Fruit fly (Drosophila melanogaster) whole organism, adult: ENCODE measurements around the gene CD98hc.

Experiments
- CG11617 ChIP-seq: fragments of 200-800 bp; sonication (Bioruptor generic); optimal IDR thresholded peaks from 2 replicates; lab custom pipeline; 2017; ENCODE audit warnings: mild to moderate bottlenecking, missing biosample characterization, missing genetic modification reagents, missing genetic modification characterization
- CG12768 ChIP-seq: fragments of 200-800 bp; sonication (Bioruptor generic); optimal IDR thresholded peaks from 2 replicates; lab custom pipeline; 2017; ENCODE audit warnings: missing biosample characterization, missing genetic modification characterization, mild to moderate bottlenecking, moderate library complexity, missing genetic modification reagents
- CG14711 ChIP-seq: fragments of 200-800 bp; sonication (Bioruptor generic); optimal IDR thresholded peaks from 2 replicates; lab custom pipeline; 2018; ENCODE audit warnings: missing biosample characterization, mild to moderate bottlenecking, missing genetic modification characterization, moderate library complexity
- CG1620 ChIP-seq: fragments of 200-800 bp; sonication (Bioruptor generic); optimal IDR thresholded peaks from 2 replicates; lab custom pipeline; 2016; ENCODE audit warnings: missing biosample characterization, missing genetic modification characterization
- CG33017 ChIP-seq: fragments of 200-800 bp; sonication (Bioruptor generic); optimal IDR thresholded peaks from 2 replicates; lab custom pipeline; 2018; ENCODE audit warnings: missing biosample characterization, mild to moderate bottlenecking, missing genetic modification characterization, moderate library complexity
- CG5204 ChIP-seq: fragments of 200-800 bp; sonication (Bioruptor generic); optimal IDR thresholded peaks from 2 replicates; lab custom pipeline; 2016; ENCODE audit warnings: missing biosample characterization, missing genetic modification characterization
- CG7045 ChIP-seq: fragments of 200-800 bp; sonication (Bioruptor generic); optimal IDR thresholded peaks from 2 replicates; lab custom pipeline; 2017; ENCODE audit warnings: missing biosample characterization, mild to moderate bottlenecking, missing genetic modification characterization
- CG7101 ChIP-seq: fragments of 200-800 bp; sonication (Bioruptor generic); optimal IDR thresholded peaks from 2 replicates; lab custom pipeline; 2018; ENCODE audit warnings: missing biosample characterization, mild to moderate bottlenecking, missing genetic modification characterization, moderate library complexity
- Clk ChIP-seq: fragments of 200-800 bp; sonication (Bioruptor generic); optimal IDR thresholded peaks from 2 replicates; lab custom pipeline; 2017; ENCODE audit warnings: missing biosample characterization, missing genetic modification characterization
- Crg-1 ChIP-seq: fragments of 200-800 bp; sonication (Bioruptor generic); optimal IDR thresholded peaks from 2 replicates; lab custom pipeline; 2016; ENCODE audit warnings: missing biosample characterization, missing genetic modification characterization
- Hr96 ChIP-seq: fragments of 200-800 bp; sonication (Bioruptor generic); optimal IDR thresholded peaks from 2 replicates; lab custom pipeline; 2016; ENCODE audit warnings: missing biosample characterization, missing genetic modification characterization
- Mnt ChIP-seq: fragments of 200-800 bp; sonication (Bioruptor generic); optimal IDR thresholded peaks from 2 replicates; lab custom pipeline; 2016; ENCODE audit warnings: missing biosample characterization, mild to moderate bottlenecking, missing genetic modification characterization
- bab1 ChIP-seq: fragments of 200-800 bp; sonication (Bioruptor generic); optimal IDR thresholded peaks from 3 replicates; lab custom pipeline; 2019; ENCODE audit warnings: missing biosample characterization, mild to moderate bottlenecking, missing genetic modification characterization, moderate library complexity
- cic ChIP-seq: fragments of 200-800 bp; sonication (Bioruptor generic); optimal IDR thresholded peaks from 2 replicates; lab custom pipeline; 2017; ENCODE audit warnings: missing biosample characterization, mild to moderate bottlenecking, missing genetic modification characterization, moderate library complexity
- cnc ChIP-seq, 2 experiments: fragments of >200 bp; optimal IDR thresholded peaks; 2 replicates each; lab custom pipeline; 2017
- kay ChIP-seq: fragments of 200-800 bp; sonication (Bioruptor generic); peaks from one replicate; lab custom pipeline; 2016; ENCODE audit warnings: missing biosample characterization, missing genetic modification characterization, borderline replicate concordance
- ovo ChIP-seq: fragments of 200-800 bp; sonication (Bioruptor generic); optimal IDR thresholded peaks from 2 replicates; lab custom pipeline; 2016; ENCODE audit warnings: missing biosample characterization, missing genetic modification characterization
- pad ChIP-seq: fragments of 200-800 bp; sonication (Bioruptor generic); optimal IDR thresholded peaks from 3 replicates; lab custom pipeline; 2017; ENCODE audit warnings: missing biosample characterization, missing genetic modification characterization, mild to moderate bottlenecking, moderate library complexity, missing genetic modification reagents
- tj ChIP-seq: fragments of 200-800 bp; sonication (Bioruptor generic); optimal IDR thresholded peaks from 3 replicates; lab custom pipeline; 2017; ENCODE audit warnings: missing biosample characterization, mild to moderate bottlenecking, missing genetic modification characterization, moderate library complexity
- toe ChIP-seq: fragments of 200-800 bp; sonication (Bioruptor generic); optimal IDR thresholded peaks from 2 replicates; lab custom pipeline; 2016; ENCODE audit warnings: missing biosample characterization, missing genetic modification characterization

Gene CD98hc

dm6 chr3R:7962778-7963494 lies 15.3 kb downstream of the CD98hc start:
- TF ChIP-seq CG7101 (no peak), kay (GFP tag; lab: Kevin White, UChicago) (no peak), pad (GFP tag; lab: Kevin White, UChicago) (peak; percentile 13), CG7045 (GFP tag; lab: Kevin White, UChicago) (peak; percentile 43), CG5204 (GFP tag; lab: Kevin White, UChicago) (peak; percentile 56), toe (GFP tag; lab: Kevin White, UChicago) (peak; percentile 16), CG14711 (no peak), tj (GFP tag; lab: Kevin White, UChicago) (peak; percentile 3), cnc (optimal IDR thresholded peaks at IDR 0.05; lab: Kevin White, UChicago) (no peak), CG12768 (GFP tag; lab: Kevin White, UChicago) (peak; percentile 34), ovo (GFP tag; lab: Kevin White, UChicago) (no peak), CG11617 (GFP tag; lab: Kevin White, UChicago) (peak; percentile 75), CG1620 (GFP tag; lab: Kevin White, UChicago) (no peak), Clk (GFP tag; lab: Kevin White, UChicago) (no peak), Crg-1 (no peak), cic (GFP tag; lab: Kevin White, UChicago) (no peak), Mnt (GFP tag; lab: Kevin White, UChicago) (peak; percentile 69), Hr96 (GFP tag; lab: Kevin White, UChicago) (peak; percentile 2)

- no peak for TF ChIP-seq kay (GFP tag; lab: Kevin White, UChicago)
- no peak for TF ChIP-seq bab1
- no peak for TF ChIP-seq pad (GFP tag; lab: Kevin White, UChicago)
- TF ChIP-seq CG7101, result no peak
- TF ChIP-seq CG11617 (GFP tag; lab: Kevin White, UChicago), result no peak
- no peak for TF ChIP-seq CG33017 (tag; lab: Kevin White, UChicago)
- no peak for TF ChIP-seq toe (GFP tag; lab: Kevin White, UChicago)
- TF ChIP-seq ovo (GFP tag; lab: Kevin White, UChicago), result no peak
- no peak for TF ChIP-seq Clk (GFP tag; lab: Kevin White, UChicago)
- TF ChIP-seq CG5204 (GFP tag; lab: Kevin White, UChicago), result no peak
Observed at dm6 chr3R:7961348-7961747, 16.9 kb downstream of the CD98hc start.

- no peak for TF ChIP-seq CG5204 (GFP tag; lab: Kevin White, UChicago)
- no peak for TF ChIP-seq cnc (optimal IDR thresholded peaks at IDR 0.05; lab: Kevin White, UChicago)
- TF ChIP-seq CG14711, result no peak
- TF ChIP-seq kay (GFP tag; lab: Kevin White, UChicago), result no peak
- no peak for TF ChIP-seq pad (GFP tag; lab: Kevin White, UChicago)
- TF ChIP-seq Mnt (GFP tag; lab: Kevin White, UChicago), result no peak
- no peak for TF ChIP-seq CG7101
- no peak for TF ChIP-seq Hr96 (GFP tag; lab: Kevin White, UChicago)
- TF ChIP-seq tj (GFP tag; lab: Kevin White, UChicago), result no peak
- no peak for TF ChIP-seq CG1620 (GFP tag; lab: Kevin White, UChicago)
- no peak for TF ChIP-seq cic (GFP tag; lab: Kevin White, UChicago)
- TF ChIP-seq CG12768 (GFP tag; lab: Kevin White, UChicago), result no peak
- no peak for TF ChIP-seq CG33017 (tag; lab: Kevin White, UChicago)
- TF ChIP-seq bab1, result no peak
- no peak for TF ChIP-seq Clk (GFP tag; lab: Kevin White, UChicago)
Observed at dm6 chr3R:7957008-7957407, 21.2 kb downstream of the CD98hc start.

dm6 chr3R:7954477-7954876 lies 23.8 kb downstream of the CD98hc start:
- TF ChIP-seq toe (GFP tag; lab: Kevin White, UChicago) (no peak), cic (GFP tag; lab: Kevin White, UChicago) (no peak), CG7045 (GFP tag; lab: Kevin White, UChicago) (no peak), Crg-1 (no peak), CG5204 (GFP tag; lab: Kevin White, UChicago) (no peak), CG14711 (no peak), pad (GFP tag; lab: Kevin White, UChicago) (no peak), ovo (GFP tag; lab: Kevin White, UChicago) (no peak), Clk (GFP tag; lab: Kevin White, UChicago) (no peak), kay (GFP tag; lab: Kevin White, UChicago) (no peak), cnc (optimal IDR thresholded peaks at IDR 0.05; lab: Kevin White, UChicago) (no peak)

- TF ChIP-seq Clk (GFP tag; lab: Kevin White, UChicago) (no peak), pad (GFP tag; lab: Kevin White, UChicago) (no peak), kay (GFP tag; lab: Kevin White, UChicago) (no peak), ovo (GFP tag; lab: Kevin White, UChicago) (no peak), CG1620 (GFP tag; lab: Kevin White, UChicago) (no peak), CG14711 (no peak), tj (GFP tag; lab: Kevin White, UChicago) (no peak), Hr96 (GFP tag; lab: Kevin White, UChicago) (no peak)
Observed at dm6 chr3R:7953041-7953788, 25.0 kb downstream of the CD98hc start.
